Fruit fly (Drosophila melanogaster) whole organism, embryonic: ENCODE data around the gene T48.

ENCODE experiments used
- ATbp ChIP-seq: fragments of 200-800 bp; sonication (Bioruptor generic); optimal IDR thresholded peaks from 2 replicates; lab custom pipeline; 2017; ENCODE audit warnings: missing biosample characterization, mild to moderate bottlenecking, missing genetic modification characterization, missing genetic modification reagents
- Blimp-1 ChIP-seq: fragments of 200-800 bp; sonication (Bioruptor generic); optimal IDR thresholded peaks from 3 replicates; lab custom pipeline; 2018; ENCODE audit warnings: missing biosample characterization, missing genetic modification characterization, mild to moderate bottlenecking, moderate library complexity, missing genetic modification reagents
- CG10147 ChIP-seq: fragments of 200-800 bp; sonication (Bioruptor generic); optimal IDR thresholded peaks from 2 replicates; lab custom pipeline; 2019; ENCODE audit warnings: missing biosample characterization, mild to moderate bottlenecking, missing genetic modification characterization, moderate library complexity
- CG12155 ChIP-seq: fragments of 200-800 bp; sonication (Bioruptor generic); optimal IDR thresholded peaks from 3 replicates; lab custom pipeline; 2016; ENCODE audit warnings: missing biosample characterization, missing genetic modification characterization
- CG12299 ChIP-seq: fragments of 200-800 bp; sonication (Bioruptor generic); optimal IDR thresholded peaks from 2 replicates; lab custom pipeline; 2018; ENCODE audit warnings: missing biosample characterization, mild to moderate bottlenecking, missing genetic modification characterization
- CG13287 ChIP-seq: fragments of 200-800 bp; sonication (Bioruptor generic); IDR thresholded peaks from 2 replicates; pipeline ENCODE4 v1.3.6; 2022; ENCODE audit warnings: missing biosample characterization, missing genetic modification characterization; ENCODE audit not compliant: partially characterized antibody
- CG13775 ChIP-seq: fragments of 200-800 bp; sonication (Bioruptor generic); optimal IDR thresholded peaks from 3 replicates; lab custom pipeline; 2017; ENCODE audit warnings: missing biosample characterization, mild to moderate bottlenecking, missing genetic modification characterization
- CG14667 ChIP-seq: fragments of 200-800 bp; sonication (Bioruptor generic); IDR thresholded peaks from 2 replicates; pipeline ENCODE4 v1.3.6; 2022; ENCODE audit warnings: missing biosample characterization, missing genetic modification characterization
- CG15269 ChIP-seq: fragments of 200-800 bp; sonication (Bioruptor generic); optimal IDR thresholded peaks from 2 replicates; lab custom pipeline; 2018; ENCODE audit warnings: missing biosample characterization, mild to moderate bottlenecking, missing genetic modification characterization, moderate library complexity
- CG15601 ChIP-seq: fragments of 200-800 bp; sonication (Bioruptor generic); optimal IDR thresholded peaks from 3 replicates; lab custom pipeline; 2019; ENCODE audit warnings: missing biosample characterization, mild to moderate bottlenecking, missing genetic modification characterization, moderate library complexity
- CG18262 ChIP-seq: fragments of 200-800 bp; optimal IDR thresholded peaks from 3 replicates; lab custom pipeline; 2019; ENCODE audit warnings: missing biosample characterization, mild to moderate bottlenecking, missing genetic modification characterization, moderate library complexity
- CG2199 ChIP-seq: fragments of 200-800 bp; sonication (Bioruptor generic); IDR thresholded peaks from 3 replicates; pipeline ENCODE4 v1.3.6; 2022; ENCODE audit warnings: missing biosample characterization, missing genetic modification characterization
- CG2712 ChIP-seq: fragments of 200-800 bp; optimal IDR thresholded peaks from 3 replicates; lab custom pipeline; 2019; ENCODE audit warnings: missing biosample characterization, mild to moderate bottlenecking, missing genetic modification characterization, moderate library complexity
- CG30431 ChIP-seq: fragments of 200-800 bp; sonication (Bioruptor generic); optimal IDR thresholded peaks from 2 replicates; lab custom pipeline; 2017; ENCODE audit warnings: missing biosample characterization, missing genetic modification characterization
- CG5245 ChIP-seq: fragments of 200-800 bp; sonication (Bioruptor generic); optimal IDR thresholded peaks from 3 replicates; lab custom pipeline; 2016; ENCODE audit warnings: missing biosample characterization, missing genetic modification characterization
- CG6175 ChIP-seq: fragments of 200-800 bp; sonication (Bioruptor generic); IDR thresholded peaks from 3 replicates; pipeline ENCODE4 v1.3.6; 2022; ENCODE audit warnings: missing biosample characterization, missing genetic modification characterization
- CG6254 ChIP-seq: fragments of 200-800 bp; sonication (Bioruptor generic); optimal IDR thresholded peaks from 3 replicates; lab custom pipeline; 2017; ENCODE audit warnings: mild to moderate bottlenecking, missing biosample characterization, missing genetic modification reagents, missing genetic modification characterization
- CG9215 ChIP-seq: fragments of 200-800 bp; sonication (Bioruptor generic); IDR thresholded peaks from 2 replicates; pipeline ENCODE4 v1.3.6; 2022; ENCODE audit warnings: missing biosample characterization, missing genetic modification characterization
- CrebB ChIP-seq: fragments of 200-800 bp; sonication (Bioruptor generic); optimal IDR thresholded peaks from 3 replicates; lab custom pipeline; 2018; ENCODE audit warnings: missing biosample characterization, mild to moderate bottlenecking, missing genetic modification characterization
- D ChIP-seq, 2 experiments: fragments of 200-800 bp in 1 of 2; fragments of >200 bp in 1 of 2; sonication (Bioruptor generic) in 1 of 2; optimal IDR thresholded peaks; 2 replicates in 1 of 2; 3 replicates in 1 of 2; lab custom pipeline; 2017; ENCODE audit warnings: mild to moderate bottlenecking in 1 of 2, missing biosample characterization in 1 of 2, missing genetic modification characterization in 1 of 2, missing genetic modification reagents in 1 of 2
- Dbx ChIP-seq: fragments of 200-800 bp; sonication (Bioruptor generic); IDR thresholded peaks from 3 replicates; pipeline ENCODE4 v1.3.6; 2022; ENCODE audit warnings: missing biosample characterization, missing genetic modification characterization
- Deaf1 ChIP-seq: fragments of 200-800 bp; optimal IDR thresholded peaks from 3 replicates; lab custom pipeline; 2019; ENCODE audit warnings: missing biosample characterization, mild to moderate bottlenecking, missing genetic modification characterization, moderate library complexity
- Eip74EF ChIP-seq, 2 experiments: fragments of 200-800 bp in 1 of 2; fragments of >200 bp in 1 of 2; sonication (Bioruptor generic) in 1 of 2; optimal IDR thresholded peaks; 2 replicates each; lab custom pipeline; 2017 to 2019; ENCODE audit warnings: missing biosample characterization in 2 of 2, missing genetic modification characterization in 2 of 2, mild to moderate bottlenecking in 1 of 2, moderate library complexity in 1 of 2
- Elba2 ChIP-seq: fragments of 200-800 bp; sonication (Bioruptor generic); optimal IDR thresholded peaks from 3 replicates; lab custom pipeline; 2016; ENCODE audit warnings: missing biosample characterization, missing genetic modification characterization
- HmgD ChIP-seq: fragments of 200-800 bp; sonication (Bioruptor generic); optimal IDR thresholded peaks from 3 replicates; lab custom pipeline; 2016; ENCODE audit warnings: missing biosample characterization, missing genetic modification characterization
- Hmr ChIP-seq: fragments of 200-800 bp; sonication (Bioruptor generic); optimal IDR thresholded peaks from 3 replicates; lab custom pipeline; 2017; ENCODE audit warnings: mild to moderate bottlenecking, missing biosample characterization, missing genetic modification reagents, missing genetic modification characterization
- Hr3 ChIP-seq: fragments of 200-800 bp; sonication (Bioruptor generic); optimal IDR thresholded peaks from 3 replicates; lab custom pipeline; 2016; ENCODE audit warnings: missing biosample characterization, missing genetic modification characterization
- Mrtf ChIP-seq: fragments of 200-800 bp; sonication (Bioruptor generic); IDR thresholded peaks from 3 replicates; pipeline ENCODE4 v1.3.6; 2022; ENCODE audit warnings: missing biosample characterization, missing genetic modification characterization
- NFAT ChIP-seq: fragments of 200-800 bp; sonication (Bioruptor generic); IDR thresholded peaks from 2 replicates; pipeline ENCODE4 v1.3.6; 2022; ENCODE audit warnings: missing biosample characterization, missing genetic modification characterization
- Nf-YA ChIP-seq: fragments of 200-800 bp; sonication (Bioruptor generic); IDR thresholded peaks from 2 replicates; pipeline ENCODE4 v1.3.6; 2022; ENCODE audit warnings: missing biosample characterization, missing genetic modification characterization
- Oaz ChIP-seq: fragments of 200-800 bp; sonication (Bioruptor generic); IDR thresholded peaks from 2 replicates; pipeline ENCODE4 v1.3.6; 2022; ENCODE audit warnings: missing biosample characterization, missing genetic modification characterization
- Opbp ChIP-seq: fragments of 200-800 bp; sonication (Bioruptor generic); IDR thresholded peaks from 3 replicates; pipeline ENCODE4 v1.3.6; 2022; ENCODE audit warnings: missing biosample characterization, missing genetic modification characterization; ENCODE audit not compliant: partially characterized antibody
- Pdp1 ChIP-seq, 2 experiments: fragments of 200-800 bp; sonication (Bioruptor generic); optimal IDR thresholded peaks; 3 replicates each; lab custom pipeline; 2016; ENCODE audit warnings: missing biosample characterization in 2 of 2, missing genetic modification characterization in 2 of 2, mild to moderate bottlenecking in 1 of 2, moderate library complexity in 1 of 2
- Rfx ChIP-seq: fragments of 200-800 bp; sonication (Bioruptor generic); IDR thresholded peaks from 2 replicates; pipeline ENCODE4 v1.3.6; 2022; ENCODE audit warnings: missing biosample characterization, missing genetic modification characterization
- Tbp ChIP-seq: fragments of >200 bp; optimal IDR thresholded peaks from 2 replicates; lab custom pipeline; 2018; ENCODE audit warnings: missing biosample characterization, missing genetic modification characterization
- ac ChIP-seq: fragments of 200-800 bp; sonication (Bioruptor generic); optimal IDR thresholded peaks from 3 replicates; lab custom pipeline; 2017; ENCODE audit warnings: missing biosample characterization, mild to moderate bottlenecking, missing genetic modification characterization
- ase ChIP-seq: fragments of 200-800 bp; sonication (Bioruptor generic); IDR thresholded peaks from 3 replicates; pipeline ENCODE4 v1.3.6; 2022; ENCODE audit warnings: missing biosample characterization, missing genetic modification characterization
- btn ChIP-seq: fragments of 200-800 bp; sonication (Bioruptor generic); optimal IDR thresholded peaks from 2 replicates; lab custom pipeline; 2016; ENCODE audit warnings: missing biosample characterization, missing genetic modification characterization
- caup ChIP-seq: fragments of 200-800 bp; sonication (Bioruptor generic); optimal IDR thresholded peaks from 3 replicates; lab custom pipeline; 2017; ENCODE audit warnings: missing biosample characterization, mild to moderate bottlenecking, missing genetic modification characterization, moderate library complexity; ENCODE audit not compliant: severe bottlenecking
- fru ChIP-seq: fragments of >200 bp; optimal IDR thresholded peaks from 2 replicates; lab custom pipeline; 2017
- ken ChIP-seq: fragments of 200-800 bp; sonication (Bioruptor generic); IDR thresholded peaks from 3 replicates; pipeline ENCODE4 v1.3.6; 2022; ENCODE audit warnings: missing biosample characterization, missing genetic modification characterization
- lov ChIP-seq, 2 experiments: fragments of 200-800 bp in 1 of 2; fragments of >200 bp in 1 of 2; sonication (Bioruptor generic) in 1 of 2; IDR thresholded peaks in 1 of 2; optimal IDR thresholded peaks in 1 of 2; 2 replicates in 1 of 2; 3 replicates in 1 of 2; pipeline versions ENCODE4 v1.3.6 to Lab custom; 2017 to 2022; ENCODE audit warnings: missing biosample characterization in 1 of 2, missing genetic modification characterization in 1 of 2
- p53 ChIP-seq: fragments of 200-800 bp; sonication (Bioruptor generic); optimal IDR thresholded peaks from 2 replicates; lab custom pipeline; 2016; ENCODE audit warnings: missing biosample characterization, missing genetic modification characterization
- peb ChIP-seq: fragments of 200-800 bp; sonication (Bioruptor generic); IDR thresholded peaks from 2 replicates; pipeline ENCODE4 v1.3.6; 2022; ENCODE audit warnings: missing biosample characterization, missing genetic modification characterization
- pros ChIP-seq: fragments of 200-800 bp; sonication (Bioruptor generic); optimal IDR thresholded peaks from 3 replicates; lab custom pipeline; 2019; ENCODE audit warnings: missing biosample characterization, mild to moderate bottlenecking, missing genetic modification characterization, moderate library complexity
- sc ChIP-seq, 3 experiments: fragments of >200 bp in 2 of 3; fragments of 200-800 bp in 1 of 3; sonication (Bioruptor generic) in 1 of 3; optimal IDR thresholded peaks; 2 replicates in 2 of 3; 3 replicates in 1 of 3; lab custom pipeline; 2017; ENCODE audit warnings: mild to moderate bottlenecking in 1 of 3, missing biosample characterization in 1 of 3, missing genetic modification characterization in 1 of 3, missing genetic modification reagents in 1 of 3
- sd ChIP-seq: fragments of 200-800 bp; sonication (Bioruptor generic); optimal IDR thresholded peaks from 3 replicates; lab custom pipeline; 2018; ENCODE audit warnings: missing biosample characterization, mild to moderate bottlenecking, missing genetic modification characterization, moderate library complexity
- sim ChIP-seq: fragments of 200-800 bp; sonication (Bioruptor generic); IDR thresholded peaks from 2 replicates; pipeline ENCODE4 v1.3.6; 2022; ENCODE audit warnings: missing biosample characterization, missing genetic modification characterization
- sna ChIP-seq: fragments of 200-800 bp; sonication (Bioruptor generic); IDR thresholded peaks from 2 replicates; pipeline ENCODE4 v1.3.6; 2022; ENCODE audit warnings: missing biosample characterization, missing genetic modification characterization; ENCODE audit not compliant: partially characterized antibody

Gene T48

dm6 chr3R:26934523-26934922, 53.0 kb downstream of the T48 start (continued):
- TF ChIP-seq ken (GFP tag; lab: Robert Waterston, UW) (no peak), CG6254 (GFP tag; lab: Kevin White, UChicago) (no peak), CG13287 (GFP tag; lab: Robert Waterston, UW) (no peak), peb (GFP tag; lab: Robert Waterston, UW) (no peak), Dbx (GFP tag; lab: Robert Waterston, UW) (0 out of 3 replicates have a peak, but pooled peaks have one; percentile 30), sim (GFP tag; lab: Robert Waterston, UW) (no peak), Opbp (GFP tag; lab: Robert Waterston, UW) (no peak), Pdp1 (GFP tag; optimal IDR thresholded peaks at IDR 0.05; lab: Kevin White, UChicago) (peak in 1 of 2 experiments; percentile 19), p53 (GFP tag; lab: Kevin White, UChicago) (no peak), HmgD (GFP tag; lab: Kevin White, UChicago) (no peak), ac (GFP tag; lab: Kevin White, UChicago) (no peak), ase (no peak), CG12299 (tag; lab: Kevin White, UChicago) (no peak), lov (optimal IDR thresholded peaks at IDR 0.05; lab: Kevin White, UChicago) (no peak), lov (GFP tag; IDR thresholded peaks at IDR 0.05; lab: Robert Waterston, UW) (no peak), CG5245 (no peak), caup (peak; percentile 39), Blimp-1 (GFP tag; lab: Kevin White, UChicago) (peak; percentile 61), Oaz (GFP tag; lab: Robert Waterston, UW) (no peak), CG6175 (GFP tag; lab: Robert Waterston, UW) (0 out of 3 replicates have a peak, but pooled peaks have one; percentile 41), CG15269 (tag; lab: Kevin White, UChicago) (peak; percentile 25), Rfx (GFP tag; lab: Robert Waterston, UW) (peak; percentile 24; the same call in 1 of the 2 replicates), btn (GFP tag; lab: Kevin White, UChicago) (no peak), Deaf1 (peak; percentile 6), CG18262 (no peak), pros (no peak), Nf-YA (no peak), CG14667 (no peak), CG2712 (tag; lab: Kevin White, UChicago) (no peak), NFAT (GFP tag; lab: Robert Waterston, UW) (peak; percentile 22; the same call in 1 of the 2 replicates), Hr3 (GFP tag; lab: Kevin White, UChicago) (no peak), sc (optimal IDR thresholded peaks at IDR 0.05; lab: Kevin White, UChicago) (no peak), sc (GFP tag; optimal IDR thresholded peaks at IDR 0.05; lab: Kevin White, UChicago) (no peak), Hmr (peak; percentile 18), CrebB (tag; lab: Kevin White, UChicago) (no peak), fru (lab: Kevin White, UChicago) (no peak), CG2199 (GFP tag; lab: Robert Waterston, UW) (no peak), CG30431 (GFP tag; lab: Kevin White, UChicago) (no peak), CG10147 (GFP tag; lab: Kevin White, UChicago) (peak; percentile 15), Elba2 (GFP tag; lab: Kevin White, UChicago) (no peak), CG12155 (no peak), ATbp (GFP tag; lab: Kevin White, UChicago) (no peak), Mrtf (GFP tag; lab: Robert Waterston, UW) (0 out of 3 replicates have a peak, but pooled peaks have one; percentile 40), Eip74EF (GFP tag; optimal IDR thresholded peaks at IDR 0.05; lab: Kevin White, UChicago) (no peak), Tbp (GFP tag; lab: Kevin White, UChicago) (no peak), D (optimal IDR thresholded peaks at IDR 0.05; lab: Kevin White, UChicago) (no peak), D (GFP tag; optimal IDR thresholded peaks at IDR 0.05; lab: Kevin White, UChicago) (no peak), CG15601 (tag; lab: Kevin White, UChicago) (no peak), sna (GFP tag; lab: Robert Waterston, UW) (no peak), CG9215 (GFP tag; lab: Robert Waterston, UW) (no peak), CG13775 (GFP tag; lab: Kevin White, UChicago) (no peak), sd (tag; lab: Kevin White, UChicago) (peak; percentile 67)
